Worm (Caenorhabditis elegans): ENCODE measurements around the gene lgc-40.

DNA sequence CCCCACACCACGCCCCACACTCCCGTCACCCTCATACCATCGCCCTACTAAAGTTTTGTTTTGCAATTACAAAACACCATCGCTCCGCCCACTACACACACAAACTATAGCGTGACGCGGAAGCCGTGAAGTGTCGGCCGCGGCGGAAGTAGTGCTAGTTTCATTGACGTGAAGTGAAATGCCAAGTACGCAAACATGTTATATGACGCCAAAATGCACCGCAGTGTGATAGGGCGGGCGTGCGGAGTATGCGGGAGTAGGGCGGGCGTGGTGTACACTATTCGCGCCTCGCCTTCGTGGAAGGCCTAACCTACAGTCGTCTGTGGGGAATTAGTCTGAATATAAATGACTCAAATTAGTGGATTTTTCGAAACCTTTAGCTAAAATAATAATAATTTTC lies 3.0 kb downstream of the lgc-40 start:
- no peak for TF ChIP-seq T22C8.4 (GFP tag; IDR thresholded peaks at IDR 0.05)
- no peak for TF ChIP-seq cog-1 (tag; optimal IDR thresholded peaks at IDR 0.05)
- 0 out of 2 replicates have a peak, but pooled peaks have one; percentile 15 for TF ChIP-seq flt-1 (GFP tag; IDR thresholded peaks at IDR 0.05)
- no peak for TF ChIP-seq ztf-23 (GFP tag; IDR thresholded peaks at IDR 0.05)
- no peak for TF ChIP-seq ref-1 (GFP tag; conservative IDR thresholded peaks at IDR 0.05)
- TF ChIP-seq tab-1 (GFP tag; IDR thresholded peaks at IDR 0.05) = no peak

All from whole organism, midembryonic.